Worm (Caenorhabditis elegans): ENCODE measurements around the gene F44F4.10.

Gene F44F4.10

ce11 chrII:10933948-10934722 is 17.1 kb upstream of the F44F4.10 start (continued):
- TF ChIP-seq mcd-1 (GFP tag; IDR thresholded peaks at IDR 0.05) (no peak; the same call in 1 of the 2 replicates), nfya-2 (GFP tag; IDR thresholded peaks at IDR 0.05) (no peak), egl-18 (GFP tag; IDR thresholded peaks at IDR 0.05) (peak; percentile 27; the same call in 1 of the 2 replicates), dpff-1 (tag; optimal IDR thresholded peaks at IDR 0.05) (peak; percentile 56), Y53F4B.3 (GFP tag; IDR thresholded peaks at IDR 0.05) (0 out of 2 replicates have a peak, but pooled peaks have one; percentile 9), rcor-1 (GFP tag; IDR thresholded peaks at IDR 0.05) (peak; percentile 30; the same call in 1 of the 2 replicates), F39B2.1 (GFP tag; IDR thresholded peaks at IDR 0.05) (no peak), ekl-4 (GFP tag; IDR thresholded peaks at IDR 0.05) (peak; percentile 49; the same call in 1 of the 2 replicates), unc-130 (GFP tag; optimal IDR thresholded peaks at IDR 0.05) (no peak), egrh-3 (GFP tag; IDR thresholded peaks at IDR 0.05) (no peak), F49E8.2 (tag; optimal IDR thresholded peaks at IDR 0.05; ENCODE audit: insufficient read depth) (no peak), lin-40 (tag; optimal IDR thresholded peaks at IDR 0.05) (no peak), ceh-58 (GFP tag; IDR thresholded peaks at IDR 0.05) (peak; percentile 2; the same call in 1 of the 2 replicates), mxl-1 (tag; optimal IDR thresholded peaks at IDR 0.05) (no peak), nhr-179 (tag; optimal IDR thresholded peaks at IDR 0.05) (no peak), akir-1 (GFP tag; optimal IDR thresholded peaks at IDR 0.05) (no peak), T26A5.8 (tag; optimal IDR thresholded peaks at IDR 0.05) (no peak), lin-54 (GFP tag; optimal IDR thresholded peaks at IDR 0.05) (peak; percentile 22), lin-26 (GFP tag; IDR thresholded peaks at IDR 0.05) (peak; percentile 65; the same call in 1 of the 2 replicates), ceh-100 (GFP tag; IDR thresholded peaks at IDR 0.05) (no peak), Y79H2A.3 (GFP tag; conservative IDR thresholded peaks at IDR 0.05) (peak; percentile 19), hmg-20 (GFP tag; IDR thresholded peaks at IDR 0.05) (no peak), pbrm-1 (GFP tag; IDR thresholded peaks at IDR 0.05) (peak; percentile 74; the same call in 1 of the 2 replicates), C06A6.2 (GFP tag; conservative IDR thresholded peaks at IDR 0.05) (no peak), F57C9.4 (tag; optimal IDR thresholded peaks at IDR 0.05) (no peak), tbx-9 (tag; optimal IDR thresholded peaks at IDR 0.05; ENCODE audit: borderline replicate concordance) (no peak), K12H6.12 (tag; optimal IDR thresholded peaks at IDR 0.05) (no peak), let-526 (GFP tag; IDR thresholded peaks at IDR 0.05) (no peak), him-1 (tag; optimal IDR thresholded peaks at IDR 0.05) (no peak), T07F8.4 (tag; optimal IDR thresholded peaks at IDR 0.05) (no peak), madf-6 (GFP tag; IDR thresholded peaks at IDR 0.05) (peak; percentile 70), zfh-2 (GFP tag; conservative IDR thresholded peaks at IDR 0.05) (no peak), tlf-1 (GFP tag; optimal IDR thresholded peaks at IDR 0.05) (no peak), sptf-2 (GFP tag; optimal IDR thresholded peaks at IDR 0.05) (no peak), snpc-1.3 (tag; optimal IDR thresholded peaks at IDR 0.05; ENCODE audit: insufficient read depth) (no peak), ztf-18 (tag; optimal IDR thresholded peaks at IDR 0.05) (no peak), ztf-22 (GFP tag; optimal IDR thresholded peaks at IDR 0.05) (no peak), Y95B8A.8 (GFP tag; IDR thresholded peaks at IDR 0.05) (0 out of 2 replicates have a peak, but pooled peaks have one; percentile 3), nhr-27 (tag; optimal IDR thresholded peaks at IDR 0.05) (no peak), C17E4.6 (GFP tag; IDR thresholded peaks at IDR 0.05) (no peak; the same call in 1 of the 2 replicates), let-607 (tag; optimal IDR thresholded peaks at IDR 0.05) (no peak), lsl-1 (GFP tag; optimal IDR thresholded peaks at IDR 0.05) (peak; percentile 26), mel-28 (tag; optimal IDR thresholded peaks at IDR 0.05; ENCODE audit: borderline replicate concordance) (no peak), ama-1 (optimal IDR thresholded peaks at IDR 0.05) (no peak), ama-1 (GFP tag; optimal IDR thresholded peaks at IDR 0.05) (no peak), F33H1.4 (GFP tag; IDR thresholded peaks at IDR 0.05) (peak; percentile 33), F22D6.2 (tag; optimal IDR thresholded peaks at IDR 0.05) (no peak)
